Fruit fly (Drosophila melanogaster): ENCODE measurements around the gene CG17075.

CG17075 gene

DNA sequence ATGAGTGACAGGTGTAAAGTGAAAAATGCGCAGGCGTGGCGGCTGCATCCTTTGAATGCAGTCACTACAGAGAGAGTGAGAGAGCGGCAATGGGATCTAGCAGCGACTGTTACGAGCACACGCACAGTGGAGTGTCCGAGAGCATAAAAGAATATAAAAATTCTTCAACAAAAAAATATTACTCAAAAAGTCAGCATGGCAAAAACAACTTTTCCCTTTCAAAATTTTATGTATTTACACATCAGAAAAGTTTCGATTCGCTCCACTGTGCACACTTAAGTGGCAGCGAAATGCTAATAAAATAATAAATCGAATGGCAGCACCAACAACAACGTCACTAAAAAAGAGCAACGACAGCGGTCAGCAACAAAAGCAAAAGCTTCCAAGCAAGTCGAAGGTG lies 44.0 kb downstream of the CG17075 start:
- TF ChIP-seq Ets21C (GFP tag; optimal IDR thresholded peaks at IDR 0.05) (peak; percentile 86), svp (GFP tag) (peak; percentile 94), fd59A (GFP tag; optimal IDR thresholded peaks at IDR 0.05) (peak; percentile 93), CG15336 (GFP tag; IDR thresholded peaks at IDR 0.05) (peak; percentile 95), Eip78C (GFP tag) (peak; percentile 98), Hr39 (GFP tag; optimal IDR thresholded peaks at IDR 0.05) (peak; percentile 92), Gug (GFP tag; IDR thresholded peaks at IDR 0.05) (peak; percentile 91), esn (GFP tag; optimal IDR thresholded peaks at IDR 0.05) (peak; percentile 94), CG8319 (GFP tag; optimal IDR thresholded peaks at IDR 0.05) (peak; percentile 89), dac (GFP tag; optimal IDR thresholded peaks at IDR 0.05) (peak; percentile 92), CG3032 (tag; optimal IDR thresholded peaks at IDR 0.05) (peak; percentile 91), CG34406 (GFP tag; optimal IDR thresholded peaks at IDR 0.05) (peak; percentile 90), CG16779 (tag; optimal IDR thresholded peaks at IDR 0.05) (peak; percentile 89), vri (GFP tag; optimal IDR thresholded peaks at IDR 0.05) (peak; percentile 90), Lpt (GFP tag; optimal IDR thresholded peaks at IDR 0.05) (peak; percentile 88), CG8119 (GFP tag; IDR thresholded peaks at IDR 0.05) (peak; percentile 96), CG31627 (GFP tag; optimal IDR thresholded peaks at IDR 0.05) (peak; percentile 91), CG8632 (GFP tag; optimal IDR thresholded peaks at IDR 0.05) (peak; percentile 92), Hr38 (GFP tag; optimal IDR thresholded peaks at IDR 0.05) (peak; percentile 29), spab (GFP tag; optimal IDR thresholded peaks at IDR 0.05) (peak; percentile 93), CG9139 (GFP tag; optimal IDR thresholded peaks at IDR 0.05) (peak; percentile 73), eg (GFP tag; IDR thresholded peaks at IDR 0.05) (peak; percentile 97), Hr4 (GFP tag; optimal IDR thresholded peaks at IDR 0.05) (peak; percentile 94), CG3919 (GFP tag; optimal IDR thresholded peaks at IDR 0.05) (peak; percentile 97), salr (GFP tag; optimal IDR thresholded peaks at IDR 0.05) (peak; percentile 82 to 96), CG6792 (GFP tag; optimal IDR thresholded peaks at IDR 0.05) (peak; percentile 92), net (GFP tag; optimal IDR thresholded peaks at IDR 0.05) (peak; percentile 96), CG6808 (GFP tag; optimal IDR thresholded peaks at IDR 0.05) (peak; percentile 90), CG6276 (GFP tag; optimal IDR thresholded peaks at IDR 0.05) (peak; percentile 93), Eip75B (GFP tag; optimal IDR thresholded peaks at IDR 0.05) (peak; percentile 95), fkh (GFP tag; optimal IDR thresholded peaks at IDR 0.05) (peak; percentile 34), ss (GFP tag; optimal IDR thresholded peaks at IDR 0.05) (peak; percentile 70 to 77), CG10631 (GFP tag; optimal IDR thresholded peaks at IDR 0.05) (peak; percentile 94), CG11762 (GFP tag; optimal IDR thresholded peaks at IDR 0.05; ENCODE audit: insufficient read depth) (peak; percentile 87), Ets96B (tag; optimal IDR thresholded peaks at IDR 0.05) (peak; percentile 95), lz (GFP tag; optimal IDR thresholded peaks at IDR 0.05) (peak; percentile 92), achi (GFP tag; optimal IDR thresholded peaks at IDR 0.05) (peak; percentile 96), topi (GFP tag; optimal IDR thresholded peaks at IDR 0.05) (peak; percentile 93), Met (GFP tag; optimal IDR thresholded peaks at IDR 0.05) (peak; percentile 93), CG11294 (GFP tag; IDR thresholded peaks at IDR 0.05) (peak; percentile 91), cyc (GFP tag; optimal IDR thresholded peaks at IDR 0.05) (peak; percentile 89), CG11902 (GFP tag; optimal IDR thresholded peaks at IDR 0.05) (peak; percentile 86), CG4318 (GFP tag; optimal IDR thresholded peaks at IDR 0.05) (peak; percentile 92), Sox14 (GFP tag; optimal IDR thresholded peaks at IDR 0.05) (peak; percentile 97), CG6163 (GFP tag; IDR thresholded peaks at IDR 0.05) (peak; percentile 97), Sox102F (GFP tag; optimal IDR thresholded peaks at IDR 0.05) (peak; percentile 90), pdm3 (GFP tag; optimal IDR thresholded peaks at IDR 0.05) (peak; percentile 95), Blimp-1 (GFP tag; optimal IDR thresholded peaks at IDR 0.05) (peak; percentile 61), Smox (GFP tag; optimal IDR thresholded peaks at IDR 0.05) (peak; percentile 87), OdsH (GFP tag; optimal IDR thresholded peaks at IDR 0.05) (peak; percentile 96), dsx (GFP tag; optimal IDR thresholded peaks at IDR 0.05; ENCODE audit: poor library complexity, severe bottlenecking) (peak; percentile 84), CG1621 (tag; optimal IDR thresholded peaks at IDR 0.05) (peak; percentile 92)
